Fruit fly (Drosophila melanogaster) whole organism, pupa: ENCODE data around the gene CG4382.
A peak's percentile ranks its signal among the peaks of the same experiment; 100 is the strongest.

Experiments used
- CG10348 ChIP-seq: fragments of 200-800 bp; sonication (Bioruptor generic); IDR thresholded peaks from 2 replicates; pipeline ENCODE4 v1.3.6; 2022; ENCODE audit warnings: missing biosample characterization, missing genetic modification characterization
- CG12605 ChIP-seq: fragments of 200-800 bp; sonication (Bioruptor generic); IDR thresholded peaks from 2 replicates; pipeline ENCODE4 v1.3.6; 2022; ENCODE audit warnings: missing biosample characterization, missing genetic modification characterization
- CG13204 ChIP-seq: fragments of 200-800 bp; sonication (Bioruptor generic); optimal IDR thresholded peaks from 2 replicates; lab custom pipeline; 2018; ENCODE audit warnings: missing biosample characterization, mild to moderate bottlenecking, missing genetic modification characterization, moderate library complexity
- CG14655 ChIP-seq: fragments of 200-800 bp; sonication (Bioruptor generic); optimal IDR thresholded peaks from 3 replicates; lab custom pipeline; 2017; ENCODE audit warnings: mild to moderate bottlenecking, missing biosample characterization, missing genetic modification reagents, missing genetic modification characterization
- CG15710 ChIP-seq: fragments of 200-800 bp; sonication (Bioruptor generic); optimal IDR thresholded peaks from 2 replicates; lab custom pipeline; 2018; ENCODE audit warnings: missing biosample characterization, mild to moderate bottlenecking, missing genetic modification characterization, moderate library complexity
- CG17806 ChIP-seq: fragments of 200-800 bp; sonication (Bioruptor generic); optimal IDR thresholded peaks from 2 replicates; lab custom pipeline; 2018; ENCODE audit warnings: missing biosample characterization, mild to moderate bottlenecking, missing genetic modification characterization, moderate library complexity
- CG32121 ChIP-seq: fragments of 200-800 bp; sonication (Bioruptor generic); IDR thresholded peaks from 2 replicates; pipeline ENCODE4 v1.3.6; 2022; ENCODE audit warnings: missing biosample characterization, missing genetic modification characterization
- CG34367 ChIP-seq: fragments of 200-800 bp; sonication (Bioruptor generic); optimal IDR thresholded peaks from 2 replicates; lab custom pipeline; 2018; ENCODE audit warnings: missing biosample characterization, mild to moderate bottlenecking, missing genetic modification characterization
- CG4496 ChIP-seq: fragments of 200-800 bp; sonication (Bioruptor generic); IDR thresholded peaks from 3 replicates; pipeline ENCODE4 v1.3.6; 2022; ENCODE audit warnings: missing biosample characterization, missing genetic modification characterization
- CG8159 ChIP-seq: fragments of 200-800 bp; sonication (Bioruptor generic); optimal IDR thresholded peaks from 3 replicates; lab custom pipeline; 2018; ENCODE audit warnings: missing biosample characterization, mild to moderate bottlenecking, missing genetic modification characterization, moderate library complexity
- CG8301 ChIP-seq: fragments of 200-800 bp; sonication (Bioruptor generic); optimal IDR thresholded peaks from 2 replicates; lab custom pipeline; 2018; ENCODE audit warnings: missing biosample characterization, mild to moderate bottlenecking, missing genetic modification characterization
- CG9948 ChIP-seq: fragments of 200-800 bp; sonication (Bioruptor generic); optimal IDR thresholded peaks from 2 replicates; lab custom pipeline; 2018; ENCODE audit warnings: missing biosample characterization, mild to moderate bottlenecking, missing genetic modification characterization, moderate library complexity
- D1 ChIP-seq: fragments of 200-800 bp; sonication (Bioruptor generic); optimal IDR thresholded peaks from 2 replicates; lab custom pipeline; 2018; ENCODE audit warnings: missing biosample characterization, mild to moderate bottlenecking, missing genetic modification characterization, moderate library complexity
- EcR ChIP-seq: fragments of 200-800 bp; sonication (Bioruptor generic); optimal IDR thresholded peaks from 3 replicates; lab custom pipeline; 2019; ENCODE audit warnings: missing biosample characterization, missing genetic modification characterization, mild to moderate bottlenecking, moderate library complexity, missing genetic modification reagents
- Ets98B ChIP-seq: fragments of 200-800 bp; sonication (Bioruptor generic); IDR thresholded peaks from 2 replicates; pipeline ENCODE4 v1.3.6; 2022; ENCODE audit warnings: missing biosample characterization, missing genetic modification characterization
- Pif1A ChIP-seq: fragments of 200-800 bp; sonication (Bioruptor generic); optimal IDR thresholded peaks from 3 replicates; lab custom pipeline; 2016; ENCODE audit warnings: missing biosample characterization, missing genetic modification characterization
- Pif1B ChIP-seq: fragments of 200-800 bp; sonication (Bioruptor generic); optimal IDR thresholded peaks from 3 replicates; lab custom pipeline; 2016; ENCODE audit warnings: missing biosample characterization, missing genetic modification characterization
- Snoo ChIP-seq: fragments of 200-800 bp; sonication (Bioruptor generic); optimal IDR thresholded peaks from 3 replicates; lab custom pipeline; 2017; ENCODE audit warnings: missing biosample characterization, mild to moderate bottlenecking, missing genetic modification characterization, inconsistent platforms
- fd96Ca ChIP-seq: fragments of 200-800 bp; sonication (Bioruptor generic); IDR thresholded peaks from 3 replicates; pipeline ENCODE4 v1.3.6; 2022; ENCODE audit warnings: missing biosample characterization, missing genetic modification characterization
- gl ChIP-seq: fragments of 200-800 bp; sonication (Bioruptor generic); optimal IDR thresholded peaks from 2 replicates; lab custom pipeline; 2018; ENCODE audit warnings: missing biosample characterization, mild to moderate bottlenecking, missing genetic modification characterization
- rn ChIP-seq: fragments of 200-800 bp; sonication (Bioruptor generic); IDR thresholded peaks from 2 replicates; pipeline ENCODE4 v1.3.6; 2022; ENCODE audit warnings: missing biosample characterization, missing genetic modification characterization

Gene CG4382

DNA sequence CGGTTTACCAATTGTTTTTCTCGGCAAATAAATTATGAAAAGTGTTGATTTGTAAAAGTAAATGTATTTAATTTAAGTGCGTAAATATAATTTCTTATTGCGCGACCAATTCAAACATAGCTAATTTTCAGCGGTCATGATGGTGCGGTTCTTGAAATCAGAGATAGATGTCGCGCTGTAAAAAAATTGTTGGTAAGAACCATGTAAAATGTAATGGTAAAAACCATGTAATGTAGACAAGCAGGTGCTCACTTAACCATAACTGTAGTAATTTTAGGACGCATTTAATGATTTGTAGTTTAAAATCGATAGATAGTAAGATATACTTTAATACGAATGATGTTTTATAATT is 12.0 kb upstream of the CG4382 start:
- TF ChIP-seq CG8159 (tag; lab: Kevin White, UChicago) (no peak), CG12605 (GFP tag; lab: Robert Waterston, UW) (no peak), D1 (tag; lab: Kevin White, UChicago) (no peak), Pif1A (GFP tag; lab: Kevin White, UChicago) (no peak), CG14655 (no peak), CG17806 (tag; lab: Kevin White, UChicago) (no peak), CG34367 (tag; lab: Kevin White, UChicago) (no peak), gl (tag; lab: Kevin White, UChicago) (no peak)

DNA sequence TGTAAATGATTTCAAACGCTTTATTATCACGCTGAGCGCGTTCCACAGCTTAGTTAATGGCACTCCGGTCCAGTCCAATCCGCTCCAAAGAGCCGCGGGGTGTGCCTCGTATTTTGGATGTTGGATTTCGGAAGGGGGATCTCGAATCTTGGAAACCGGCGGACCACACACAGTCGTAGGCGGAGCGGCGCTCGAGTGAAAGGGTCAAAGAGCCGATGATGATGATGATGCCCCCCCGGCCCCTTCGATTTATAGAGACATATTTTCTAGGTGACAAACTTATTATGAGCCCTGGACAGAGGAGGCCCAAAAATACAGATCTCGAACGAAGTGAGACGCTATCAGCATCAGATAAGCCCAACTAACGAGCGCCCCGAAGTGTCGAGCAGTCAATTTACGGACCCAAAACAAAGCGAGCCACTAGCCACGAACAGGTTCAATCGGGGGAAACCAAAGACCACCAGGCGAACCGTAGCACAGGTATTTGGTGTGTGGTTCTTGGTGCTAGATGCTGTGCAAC is 8.7 kb upstream of the CG4382 start:
- TF ChIP-seq Ets98B (GFP tag; lab: Robert Waterston, UW) (no peak), Snoo (tag; lab: Kevin White, UChicago) (no peak), CG32121 (GFP tag; lab: Robert Waterston, UW) (no peak), CG13204 (no peak), rn (no peak), CG4496 (GFP tag; lab: Robert Waterston, UW) (no peak), CG8301 (no peak), D1 (tag; lab: Kevin White, UChicago) (no peak), EcR (GFP tag; lab: Kevin White, UChicago) (no peak), fd96Ca (GFP tag; lab: Robert Waterston, UW) (no peak), CG8159 (tag; lab: Kevin White, UChicago) (no peak)

DNA sequence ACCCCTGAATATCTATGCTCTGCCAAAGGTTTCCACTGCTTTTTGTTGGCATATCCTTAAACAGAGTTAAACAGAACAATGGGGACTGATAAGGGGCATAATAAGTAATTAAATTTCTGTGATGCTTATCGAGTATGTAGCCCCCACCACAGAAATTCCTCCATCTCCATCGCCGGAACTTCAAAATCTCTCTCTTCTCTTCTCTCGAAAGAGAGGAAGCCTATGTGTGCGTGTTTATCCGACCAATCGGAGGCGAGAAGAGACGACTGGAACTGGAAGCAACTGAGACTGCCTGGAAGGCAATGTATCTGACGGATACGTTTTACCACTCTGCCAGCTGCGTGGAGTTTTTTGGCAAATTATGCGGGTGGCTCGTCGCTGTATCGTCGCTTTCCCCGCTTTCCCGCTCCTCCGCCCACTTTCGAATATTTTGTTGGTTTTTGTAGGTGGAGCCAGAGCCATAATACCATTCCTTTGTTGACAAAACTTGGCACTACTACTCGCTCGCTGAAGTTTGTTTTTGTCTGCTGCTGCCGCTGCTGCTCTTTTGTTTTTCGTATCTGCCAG is 7.4 kb upstream of the CG4382 start, which contains the start of gene gcm2:
gcm2 (plus strand) TSS at position 566 of the 567 bp plus-strand sequence.
- TF ChIP-seq CG13204 (peak; percentile 10), CG9948 (tag; lab: Kevin White, UChicago) (no peak)
- TF ChIP-seq, all 21 proteins: peak for 1

DNA sequence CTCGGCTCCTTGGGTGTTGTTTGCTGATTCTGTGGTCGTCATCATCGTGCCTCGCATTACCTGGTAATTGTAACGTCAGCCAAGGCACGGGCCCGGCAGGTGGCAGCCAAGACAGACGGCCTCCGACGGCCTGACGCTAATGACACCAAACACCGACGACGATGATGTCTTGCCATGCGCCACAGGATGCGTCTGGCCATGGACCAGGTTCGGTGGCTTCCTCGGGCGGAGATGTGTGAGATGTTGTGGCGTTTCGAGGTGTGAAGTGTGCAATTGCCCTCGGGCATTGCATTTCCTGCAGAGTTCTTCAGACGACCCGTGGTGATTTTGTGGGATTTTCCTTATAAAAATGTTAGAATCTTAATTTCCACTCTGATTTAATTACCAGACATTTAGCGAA is 1.4 kb upstream of the CG4382 start:
- TF ChIP-seq CG34367 (tag; lab: Kevin White, UChicago): no peak
- TF ChIP-seq rn: no peak
- TF ChIP-seq Ets98B (GFP tag; lab: Robert Waterston, UW): no peak
- TF ChIP-seq CG15710 (tag; lab: Kevin White, UChicago): no peak
- TF ChIP-seq CG17806 (tag; lab: Kevin White, UChicago): no peak
- TF ChIP-seq D1 (tag; lab: Kevin White, UChicago): no peak
- TF ChIP-seq CG13204: no peak
- TF ChIP-seq fd96Ca (GFP tag; lab: Robert Waterston, UW): no peak
- TF ChIP-seq CG32121 (GFP tag; lab: Robert Waterston, UW): no peak
- no peak for TF ChIP-seq CG8159 (tag; lab: Kevin White, UChicago)

DNA sequence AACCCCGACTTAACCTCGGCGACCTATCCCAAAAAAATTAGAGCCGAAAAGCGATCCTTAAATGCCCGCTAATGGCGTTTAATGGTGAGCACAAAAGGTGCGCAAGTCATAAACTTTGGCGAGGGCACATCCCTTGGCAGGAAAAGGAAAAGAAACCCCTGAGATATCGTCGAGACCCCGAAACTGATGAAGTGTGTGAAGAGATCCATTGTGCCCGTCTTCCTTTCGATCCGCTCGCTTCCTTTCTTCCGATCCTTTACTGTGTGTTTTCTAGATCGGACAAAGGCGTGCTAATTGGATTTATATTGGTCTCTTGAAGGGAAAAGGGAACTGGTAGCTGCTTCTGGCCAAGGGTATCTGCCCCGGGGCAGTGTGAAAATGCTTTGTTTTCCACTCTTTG is 548 bp upstream of the CG4382 start:
- TF ChIP-seq CG9948 (tag; lab: Kevin White, UChicago) (no peak), D1 (tag; lab: Kevin White, UChicago) (no peak), fd96Ca (GFP tag; lab: Robert Waterston, UW) (no peak), CG17806 (tag; lab: Kevin White, UChicago) (no peak), CG32121 (GFP tag; lab: Robert Waterston, UW) (no peak), CG14655 (no peak), CG10348 (GFP tag; lab: Robert Waterston, UW) (no peak), Pif1A (GFP tag; lab: Kevin White, UChicago) (no peak), CG4496 (GFP tag; lab: Robert Waterston, UW) (no peak), CG8159 (tag; lab: Kevin White, UChicago) (no peak), Snoo (tag; lab: Kevin White, UChicago) (no peak), CG34367 (tag; lab: Kevin White, UChicago) (no peak), Pif1B (GFP tag; lab: Kevin White, UChicago) (no peak), CG8301 (no peak), Ets98B (GFP tag; lab: Robert Waterston, UW) (no peak)

DNA sequence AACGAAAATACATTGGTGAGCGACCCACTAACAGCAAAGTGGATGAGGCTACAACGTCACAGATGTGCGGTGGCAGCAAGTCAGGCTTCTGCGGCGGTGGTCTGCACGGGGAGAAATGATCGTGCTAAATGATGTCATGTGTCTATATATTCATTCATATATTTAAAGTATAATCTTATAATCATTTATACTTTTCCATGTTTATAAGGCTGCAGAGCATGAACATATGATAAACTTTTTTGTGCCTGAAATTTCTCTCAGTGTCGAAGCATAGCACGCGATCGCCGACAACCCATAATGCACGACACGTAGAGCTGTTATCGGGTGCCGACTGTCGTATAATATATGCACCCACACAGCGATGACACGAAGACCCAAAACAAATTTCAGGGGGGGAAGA is 2.3 kb downstream of the CG4382 start:
- TF ChIP-seq Ets98B (GFP tag; lab: Robert Waterston, UW) (peak; percentile 44; the same call in 1 of the 2 replicates), CG13204 (no peak), Snoo (tag; lab: Kevin White, UChicago) (no peak), fd96Ca (GFP tag; lab: Robert Waterston, UW) (peak; percentile 68), CG12605 (GFP tag; lab: Robert Waterston, UW) (0 out of 2 replicates have a peak, but pooled peaks have one; percentile 34), Pif1B (GFP tag; lab: Kevin White, UChicago) (peak; percentile 20), Pif1A (GFP tag; lab: Kevin White, UChicago) (peak; percentile 6), CG17806 (tag; lab: Kevin White, UChicago) (peak; percentile 24), rn (peak; percentile 55; the same call in 1 of the 2 replicates), CG8159 (tag; lab: Kevin White, UChicago) (peak; percentile 15), CG14655 (peak; percentile 36), CG15710 (tag; lab: Kevin White, UChicago) (peak; percentile 20), CG10348 (GFP tag; lab: Robert Waterston, UW) (no peak)
